Fruit fly (Drosophila melanogaster): ENCODE results near the gene CG3308.

CG3308 gene

DNA sequence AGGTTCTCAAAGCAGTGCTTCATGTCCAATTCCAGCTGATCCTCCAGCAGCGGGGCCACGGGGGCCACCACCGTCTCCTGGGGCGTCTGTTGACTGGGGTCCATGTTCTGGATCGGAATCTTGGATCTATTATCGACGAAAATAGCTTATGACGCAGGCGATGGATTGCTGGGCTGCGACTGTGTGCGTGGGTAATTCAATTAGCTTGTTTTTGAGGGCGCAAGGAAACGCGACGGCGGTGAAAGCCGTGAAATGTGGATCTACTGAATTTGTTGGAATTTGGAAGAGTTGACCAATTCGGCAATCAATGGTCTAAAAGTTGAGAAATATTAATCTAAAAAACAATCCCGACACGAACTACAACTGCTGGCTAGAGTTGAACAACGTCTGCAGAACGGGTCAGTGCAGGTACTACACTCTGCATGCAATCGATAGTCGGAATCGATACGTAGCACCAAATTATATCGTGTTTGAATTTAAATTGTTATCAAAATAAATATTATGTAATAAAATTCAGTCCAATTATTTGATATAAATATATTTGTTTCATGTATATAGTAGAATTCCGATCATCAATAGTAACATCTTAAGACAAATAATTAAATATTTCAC, at the start of gene CG3308:
Gene CG3308 (minus strand): TSS at position 391 of the 612 bp plus-strand sequence.
- no peak for TF ChIP-seq CG17328 (GFP tag; IDR thresholded peaks at IDR 0.05)
- no peak for TF ChIP-seq chn (GFP tag; optimal IDR thresholded peaks at IDR 0.05)
- TF ChIP-seq trh (GFP tag; optimal IDR thresholded peaks at IDR 0.05) = no peak
- TF ChIP-seq CG17829 (tag; optimal IDR thresholded peaks at IDR 0.05) = peak; percentile 54
- no peak for TF ChIP-seq CG11504 (tag; optimal IDR thresholded peaks at IDR 0.05)
- peak; percentile 90 for TF ChIP-seq bbx (GFP tag; IDR thresholded peaks at IDR 0.05; ENCODE audit: partially characterized antibody)
- peak; percentile 70 for TF ChIP-seq CG1603 (tag; optimal IDR thresholded peaks at IDR 0.05)
- TF ChIP-seq CG14667 (GFP tag; IDR thresholded peaks at IDR 0.05) = no peak
- TF ChIP-seq wor (GFP tag; IDR thresholded peaks at IDR 0.05) = no peak
- no peak for TF ChIP-seq sens-2 (GFP tag; IDR thresholded peaks at IDR 0.05)
- TF ChIP-seq Optix (GFP tag; IDR thresholded peaks at IDR 0.05) = no peak
- TF ChIP-seq fd3F (GFP tag; optimal IDR thresholded peaks at IDR 0.05) = no peak
- no peak for TF ChIP-seq sisA (GFP tag; IDR thresholded peaks at IDR 0.05)
- peak; percentile 47 for TF ChIP-seq CG7987 (GFP tag; optimal IDR thresholded peaks at IDR 0.05)
- TF ChIP-seq chif (GFP tag; optimal IDR thresholded peaks at IDR 0.05) = no peak
- TF ChIP-seq CG15269 (tag; optimal IDR thresholded peaks at IDR 0.05) = no peak
- TF ChIP-seq zfh1 (GFP tag; IDR thresholded peaks at IDR 0.05) = peak; percentile 55; the same call in 1 of the 3 replicates
- TF ChIP-seq pan (optimal IDR thresholded peaks at IDR 0.05) = no peak
- no peak for TF ChIP-seq pan (GFP tag; optimal IDR thresholded peaks at IDR 0.05 in 1 of 2, IDR thresholded peaks at IDR 0.05 in 1 of 2)
- TF ChIP-seq CG2678 (tag; optimal IDR thresholded peaks at IDR 0.05) = no peak
- TF ChIP-seq CG1233 (GFP tag; optimal IDR thresholded peaks at IDR 0.05) = no peak
- no peak for TF ChIP-seq gsb (GFP tag; IDR thresholded peaks at IDR 0.05)
- peak; percentile 74 for TF ChIP-seq nerfin-2 (GFP tag; IDR thresholded peaks at IDR 0.05; ENCODE audit: partially characterized antibody)
- no peak for TF ChIP-seq fru (optimal IDR thresholded peaks at IDR 0.05)
- TF ChIP-seq sug (tag; optimal IDR thresholded peaks at IDR 0.05) = peak; percentile 51
- peak; percentile 76 for TF ChIP-seq MESR4 (GFP tag; optimal IDR thresholded peaks at IDR 0.05)
- TF ChIP-seq Aef1 (GFP tag; IDR thresholded peaks at IDR 0.05) = no peak
- no peak for TF ChIP-seq sim (GFP tag; IDR thresholded peaks at IDR 0.05)
- peak; percentile 20 for TF ChIP-seq CG9876 (GFP tag; optimal IDR thresholded peaks at IDR 0.05)
- TF ChIP-seq NfI (GFP tag; optimal IDR thresholded peaks at IDR 0.05) = peak; percentile 49
- TF ChIP-seq CG31224 (GFP tag; IDR thresholded peaks at IDR 0.05) = no peak
- peak; percentile 87 for TF ChIP-seq Sry-δ (GFP tag; optimal IDR thresholded peaks at IDR 0.05)
- TF ChIP-seq Nf-YC (tag; optimal IDR thresholded peaks at IDR 0.05) = no peak
- peak; percentile 90 for TF ChIP-seq CG4617 (GFP tag; optimal IDR thresholded peaks at IDR 0.05; ENCODE audit: borderline replicate concordance)
- TF ChIP-seq Lim3 (GFP tag; IDR thresholded peaks at IDR 0.05) = no peak
- TF ChIP-seq ranshi (GFP tag; IDR thresholded peaks at IDR 0.05) = no peak
- no peak for TF ChIP-seq CG5180 (GFP tag; optimal IDR thresholded peaks at IDR 0.05)
- TF ChIP-seq CoRest (tag; optimal IDR thresholded peaks at IDR 0.05) = peak; percentile 30
- TF ChIP-seq CG10321 (GFP tag; IDR thresholded peaks at IDR 0.05) = no peak
- peak; percentile 19; the same call in 1 of the 2 replicates for TF ChIP-seq CG6272 (GFP tag; IDR thresholded peaks at IDR 0.05)
- no peak for TF ChIP-seq bsh (GFP tag; optimal IDR thresholded peaks at IDR 0.05)
- TF ChIP-seq hkb (optimal IDR thresholded peaks at IDR 0.05) = no peak
- peak; percentile 27; the same call in 1 of the 2 replicates for TF ChIP-seq hkb (GFP tag; IDR thresholded peaks at IDR 0.05)
- no peak for TF ChIP-seq esg (GFP tag; conservative IDR thresholded peaks at IDR 0.05)
- TF ChIP-seq CHES-1-like (GFP tag; optimal IDR thresholded peaks at IDR 0.05) = peak; percentile 22
- peak; percentile 20; the same call in 1 of the 3 replicates for TF ChIP-seq row (GFP tag; IDR thresholded peaks at IDR 0.05)
- TF ChIP-seq Myb (GFP tag; optimal IDR thresholded peaks at IDR 0.05) = peak; percentile 75
- TF ChIP-seq vvl (GFP tag; IDR thresholded peaks at IDR 0.05) = peak; percentile 58
- TF ChIP-seq ATbp (GFP tag; optimal IDR thresholded peaks at IDR 0.05) = no peak
- TF ChIP-seq CG31365 (tag; optimal IDR thresholded peaks at IDR 0.05) = no peak
- TF ChIP-seq cato (GFP tag; optimal IDR thresholded peaks at IDR 0.05; ENCODE audit: borderline replicate concordance) = no peak
